Fruit fly (Drosophila melanogaster): ENCODE measurements around the gene CG8907.
"Not testable (repeated sequence)": the region's sequence is repeated elsewhere in the genome, so short reads cannot be mapped to it uniquely, and the experiment has no call there.

dm6 chr3R:16992716-16993115 is 15.4 kb upstream of the CG8907 start, which contains the start of gene CG31274:
- TF ChIP-seq CG8478, CTCF (optimal IDR thresholded peaks at IDR 0.05): not testable (repeated sequence)

Data from S2 (cell line).